Fruit fly (Drosophila melanogaster): Measurements from ENCODE around the gene CG1958.

The CG1958 gene

DNA sequence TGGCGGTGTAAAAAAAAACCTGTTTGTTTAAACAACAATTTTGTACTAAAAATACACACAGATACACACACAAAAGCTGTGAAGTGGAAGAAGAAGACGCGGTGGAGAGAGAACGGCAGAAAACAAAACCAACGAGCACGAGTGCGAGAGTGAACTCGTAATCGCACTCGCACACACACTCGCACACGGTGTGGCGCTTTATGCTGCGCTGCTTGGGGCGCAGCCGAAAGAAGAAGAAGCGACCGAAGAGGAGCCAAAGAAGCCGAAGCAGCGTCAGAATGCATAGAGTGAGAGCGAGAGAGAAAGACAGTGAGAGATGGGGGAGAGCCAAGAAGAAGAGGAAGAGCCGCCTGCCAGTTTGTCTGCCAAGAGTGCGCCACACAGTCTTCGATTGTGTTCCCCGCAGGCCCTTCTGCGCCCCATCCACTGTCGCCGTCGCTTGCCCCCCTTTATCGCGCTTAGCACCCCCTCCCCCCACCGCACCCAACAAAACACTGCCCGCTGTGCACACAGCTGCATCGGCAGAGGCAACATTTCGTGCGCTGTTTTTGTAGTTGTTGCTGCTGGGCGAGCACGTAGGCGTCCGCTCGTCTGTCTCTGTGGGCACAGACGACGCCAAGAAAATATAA, 34.1 kb downstream of the CG1958 start (continued):
- TF ChIP-seq Lpt (GFP tag; optimal IDR thresholded peaks at IDR 0.05) (peak; percentile 69), CG7368 (GFP tag; optimal IDR thresholded peaks at IDR 0.05) (no peak), Sox102F (GFP tag; optimal IDR thresholded peaks at IDR 0.05) (no peak), Ets96B (tag; optimal IDR thresholded peaks at IDR 0.05) (no peak), CG15336 (GFP tag; IDR thresholded peaks at IDR 0.05) (no peak), Sox15 (GFP tag; optimal IDR thresholded peaks at IDR 0.05) (no peak), svp (GFP tag) (peak; percentile 44), OdsH (GFP tag; optimal IDR thresholded peaks at IDR 0.05) (no peak), achi (GFP tag; optimal IDR thresholded peaks at IDR 0.05) (no peak), Smox (GFP tag; optimal IDR thresholded peaks at IDR 0.05) (no peak), net (GFP tag; optimal IDR thresholded peaks at IDR 0.05) (no peak), Hr39 (GFP tag; optimal IDR thresholded peaks at IDR 0.05) (no peak), pdm3 (GFP tag; optimal IDR thresholded peaks at IDR 0.05) (no peak), cyc (GFP tag; optimal IDR thresholded peaks at IDR 0.05) (no peak), CG9139 (GFP tag; optimal IDR thresholded peaks at IDR 0.05) (no peak), CG16779 (tag; optimal IDR thresholded peaks at IDR 0.05) (no peak)

DNA sequence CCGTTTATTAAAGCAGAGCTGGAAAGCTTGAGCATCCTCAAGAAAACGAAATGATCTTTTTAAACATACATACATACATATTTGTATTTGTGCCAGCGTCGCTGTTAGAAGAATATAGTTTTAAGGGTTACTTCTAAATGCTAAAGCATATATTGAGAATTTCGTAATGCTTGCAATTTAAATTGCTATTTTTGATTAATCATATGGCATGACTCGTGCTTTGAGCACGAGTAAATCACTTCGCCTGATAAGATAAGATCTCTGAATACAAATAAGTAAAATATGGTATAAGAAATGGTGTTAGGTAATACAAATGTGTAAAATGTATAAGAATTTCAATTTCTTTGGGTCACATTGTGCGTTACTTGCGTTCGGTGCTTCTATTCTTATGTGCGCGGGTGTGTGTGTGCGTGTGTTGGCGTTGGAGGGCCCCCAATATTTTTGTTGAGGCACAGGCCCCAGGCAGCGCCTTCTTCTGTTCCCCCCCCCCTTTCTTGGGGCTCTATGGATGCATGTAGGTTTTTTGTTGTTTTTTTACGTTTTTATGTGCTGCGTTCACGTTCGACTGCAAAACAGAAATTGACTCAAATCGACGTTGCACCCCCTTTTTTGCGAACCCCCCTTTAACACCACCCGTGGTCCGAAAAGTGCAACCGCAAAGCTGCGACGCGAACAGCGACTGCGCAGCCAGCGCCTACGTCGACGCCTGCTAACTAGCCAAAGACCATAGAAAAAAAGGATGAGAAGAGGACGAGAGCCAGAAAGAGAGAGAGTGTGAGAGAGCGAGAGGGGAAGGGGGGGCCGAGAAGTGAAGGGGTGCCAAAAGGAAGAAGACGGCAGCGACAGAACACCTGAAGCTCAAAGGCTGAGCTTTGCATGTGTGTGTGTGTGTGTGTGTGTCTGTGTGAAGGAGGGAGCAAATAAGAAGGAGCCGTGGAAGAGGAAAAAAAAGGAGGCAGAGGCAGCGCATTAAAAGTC, 34.9 kb downstream of the CG1958 start:
- peak; percentile 42 for TF ChIP-seq CG11902 (GFP tag; optimal IDR thresholded peaks at IDR 0.05)
- peak; percentile 52 for TF ChIP-seq Blimp-1 (GFP tag; optimal IDR thresholded peaks at IDR 0.05)
- TF ChIP-seq Eip78C (GFP tag): peak; percentile 94
- TF ChIP-seq CG1621 (tag; optimal IDR thresholded peaks at IDR 0.05): peak; percentile 27
- TF ChIP-seq lz (GFP tag; optimal IDR thresholded peaks at IDR 0.05): peak; percentile 86
- TF ChIP-seq CG6163 (GFP tag; IDR thresholded peaks at IDR 0.05): peak; percentile 86
- TF ChIP-seq dac (GFP tag; optimal IDR thresholded peaks at IDR 0.05): peak; percentile 26
- TF ChIP-seq CG8632 (GFP tag; optimal IDR thresholded peaks at IDR 0.05): peak; percentile 69
- TF ChIP-seq Sox15 (GFP tag; optimal IDR thresholded peaks at IDR 0.05): peak; percentile 77
- peak; percentile 82 for TF ChIP-seq Sox14 (GFP tag; optimal IDR thresholded peaks at IDR 0.05)
- TF ChIP-seq Smox (GFP tag; optimal IDR thresholded peaks at IDR 0.05): peak; percentile 84
- TF ChIP-seq acj6 (GFP tag; optimal IDR thresholded peaks at IDR 0.05): peak; percentile 72
- peak; percentile 94 for TF ChIP-seq CG32006 (GFP tag; optimal IDR thresholded peaks at IDR 0.05)
- TF ChIP-seq CG11294 (GFP tag; IDR thresholded peaks at IDR 0.05): 0 out of 2 replicates have a peak, but pooled peaks have one; percentile 38
- peak; percentile 44 for TF ChIP-seq CG9139 (GFP tag; optimal IDR thresholded peaks at IDR 0.05)
- peak; percentile 75 for TF ChIP-seq vri (GFP tag; optimal IDR thresholded peaks at IDR 0.05)
- TF ChIP-seq eg (GFP tag; IDR thresholded peaks at IDR 0.05): peak; percentile 82
- TF ChIP-seq CG16779 (tag; optimal IDR thresholded peaks at IDR 0.05): peak; percentile 53
- TF ChIP-seq CG11762 (GFP tag; optimal IDR thresholded peaks at IDR 0.05; ENCODE audit: insufficient read depth): peak; percentile 78
- peak; percentile 76 for TF ChIP-seq Hr39 (GFP tag; optimal IDR thresholded peaks at IDR 0.05)
- TF ChIP-seq dsx (GFP tag; optimal IDR thresholded peaks at IDR 0.05; ENCODE audit: poor library complexity, severe bottlenecking): peak; percentile 38
- TF ChIP-seq Met (GFP tag; optimal IDR thresholded peaks at IDR 0.05): peak; percentile 83
- TF ChIP-seq spab (GFP tag; optimal IDR thresholded peaks at IDR 0.05): peak; percentile 79
- TF ChIP-seq topi (GFP tag; optimal IDR thresholded peaks at IDR 0.05): peak; percentile 90
- peak; percentile 89 for TF ChIP-seq fd59A (GFP tag; optimal IDR thresholded peaks at IDR 0.05)
- TF ChIP-seq CG31627 (GFP tag; optimal IDR thresholded peaks at IDR 0.05): peak; percentile 85
- TF ChIP-seq Hr38 (GFP tag; optimal IDR thresholded peaks at IDR 0.05): no peak
- TF ChIP-seq CG10631 (GFP tag; optimal IDR thresholded peaks at IDR 0.05): peak; percentile 75
- peak; percentile 69 for TF ChIP-seq net (GFP tag; optimal IDR thresholded peaks at IDR 0.05)
- TF ChIP-seq ss (GFP tag; optimal IDR thresholded peaks at IDR 0.05): no peak
- TF ChIP-seq pdm3 (GFP tag; optimal IDR thresholded peaks at IDR 0.05): peak; percentile 84
- TF ChIP-seq Eip75B (GFP tag; optimal IDR thresholded peaks at IDR 0.05): peak; percentile 83
- peak; percentile 89 for TF ChIP-seq esn (GFP tag; optimal IDR thresholded peaks at IDR 0.05)
- no peak for TF ChIP-seq CG6854 (GFP tag; optimal IDR thresholded peaks at IDR 0.05)
- TF ChIP-seq CG3919 (GFP tag; optimal IDR thresholded peaks at IDR 0.05): peak; percentile 71
- peak; percentile 74 for TF ChIP-seq Eip93F (GFP tag; optimal IDR thresholded peaks at IDR 0.05)
- TF ChIP-seq CG6808 (GFP tag; optimal IDR thresholded peaks at IDR 0.05): peak; percentile 87

Measured in whole organism, prepupa.